Worm (Caenorhabditis elegans): ENCODE measurements around the gene gcp-2.2.

gcp-2.2 gene

DNA sequence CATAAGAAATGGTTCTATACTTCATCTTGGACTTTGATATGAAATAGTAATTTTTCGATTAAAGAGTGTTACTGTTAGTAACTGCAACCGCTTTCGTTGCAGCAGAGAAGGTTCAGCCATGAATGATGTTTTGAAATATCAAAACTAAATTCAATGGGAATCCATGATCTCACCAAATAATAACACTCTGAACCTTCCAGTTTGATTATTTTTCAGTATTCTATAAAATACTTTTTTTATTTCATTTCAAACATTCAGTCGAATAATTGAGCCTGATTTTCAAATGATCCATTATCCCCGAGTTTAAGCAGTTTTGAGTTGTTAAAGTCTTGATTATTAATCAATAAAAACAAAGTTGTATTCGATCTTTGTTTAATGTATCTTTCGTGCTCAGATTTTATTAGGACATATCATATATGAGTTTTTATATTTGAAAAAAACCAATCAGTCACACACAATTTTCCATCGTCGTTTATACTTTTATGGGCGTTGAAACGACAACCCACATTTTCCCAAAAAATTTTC is at the start of gene gcp-2.2:
Gene gcp-2.2, plus strand, starts transcription at position 475 of the 525 bp plus-strand sequence.
- TF ChIP-seq him-1 (tag; optimal IDR thresholded peaks at IDR 0.05), result no peak
- no peak for TF ChIP-seq W03F9.2 (tag; optimal IDR thresholded peaks at IDR 0.05)
- TF ChIP-seq dao-5 (tag; optimal IDR thresholded peaks at IDR 0.05), result no peak

- TF ChIP-seq him-1 (tag; optimal IDR thresholded peaks at IDR 0.05) (no peak), W03F9.2 (tag; optimal IDR thresholded peaks at IDR 0.05) (no peak), dao-5 (tag; optimal IDR thresholded peaks at IDR 0.05) (no peak)
These were observed 47.7 kb upstream of the gcp-2.2 start, which contains the start of gene spp-21 for ce11 chrX:11489830-11490229. Gene spp-21 (plus strand): TSS chrX:11490130.

DNA sequence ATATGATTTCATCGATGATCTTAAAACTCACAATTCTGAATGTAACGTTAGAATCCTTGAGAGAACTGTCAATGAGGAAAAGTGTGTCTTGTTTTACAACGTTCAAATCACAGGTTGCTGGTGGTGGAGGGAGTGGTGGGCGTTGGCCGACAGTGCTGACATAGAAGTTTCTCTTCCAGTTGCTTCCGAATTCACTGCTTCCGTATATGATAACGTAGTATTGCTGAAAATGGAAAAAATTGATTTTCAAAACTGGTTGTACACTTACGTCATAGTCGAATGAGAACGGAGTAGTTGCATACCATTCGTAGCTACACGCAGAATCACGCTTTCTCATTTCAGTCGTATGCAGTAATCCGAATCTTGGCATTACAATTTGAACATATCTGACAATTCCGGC is 45.7 kb upstream of the gcp-2.2 start:
- TF ChIP-seq W03F9.2 (tag; optimal IDR thresholded peaks at IDR 0.05), result no peak

DNA sequence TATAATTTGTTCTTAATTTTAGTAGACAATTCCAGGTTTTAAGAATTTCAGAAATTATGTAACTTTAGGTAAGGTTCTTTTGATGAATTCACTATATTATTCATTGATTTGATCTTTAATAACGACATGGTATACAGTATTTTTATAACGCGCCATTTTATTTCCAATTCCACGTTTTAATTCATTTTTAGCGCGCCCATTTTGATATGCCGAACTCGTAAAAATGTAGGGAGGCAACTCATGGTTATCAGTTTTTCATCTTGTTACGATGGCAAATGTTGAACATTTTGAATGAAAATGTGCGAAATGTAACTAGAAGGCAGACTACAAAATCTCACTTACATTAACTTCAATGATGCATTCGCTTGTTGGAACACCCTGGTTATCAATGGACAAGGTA is 38.6 kb upstream of the gcp-2.2 start:
- TF ChIP-seq him-1 (tag; optimal IDR thresholded peaks at IDR 0.05), result no peak
- TF ChIP-seq dao-5 (tag; optimal IDR thresholded peaks at IDR 0.05), result no peak
- TF ChIP-seq W03F9.2 (tag; optimal IDR thresholded peaks at IDR 0.05), result no peak

DNA sequence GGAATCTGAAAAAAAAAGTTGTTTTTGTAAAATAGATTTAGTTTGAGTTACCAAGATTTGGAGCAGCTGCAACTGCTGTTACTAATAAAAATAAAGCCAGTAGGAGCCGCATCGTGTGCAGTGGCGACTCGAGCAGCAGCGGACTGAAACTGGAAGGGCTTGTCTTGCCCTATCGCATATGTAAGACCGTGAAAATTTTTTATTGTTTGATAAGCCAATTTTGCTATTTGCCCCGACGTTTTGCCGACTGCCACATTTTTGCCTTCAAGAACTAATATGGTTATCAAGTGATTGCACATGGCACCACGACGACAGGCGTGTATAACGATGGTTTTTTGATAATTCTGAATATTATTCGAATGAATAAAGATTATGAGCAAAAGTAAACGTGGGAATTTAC is 37.8 kb upstream of the gcp-2.2 start, which contains the start of gene T25C12.3:
Gene T25C12.3, minus strand, starts transcription at position 262 of the 400 bp plus-strand sequence.
- TF ChIP-seq W03F9.2 (tag; optimal IDR thresholded peaks at IDR 0.05), result no peak
- TF ChIP-seq dao-5 (tag; optimal IDR thresholded peaks at IDR 0.05), result no peak
- no peak for TF ChIP-seq him-1 (tag; optimal IDR thresholded peaks at IDR 0.05)

DNA sequence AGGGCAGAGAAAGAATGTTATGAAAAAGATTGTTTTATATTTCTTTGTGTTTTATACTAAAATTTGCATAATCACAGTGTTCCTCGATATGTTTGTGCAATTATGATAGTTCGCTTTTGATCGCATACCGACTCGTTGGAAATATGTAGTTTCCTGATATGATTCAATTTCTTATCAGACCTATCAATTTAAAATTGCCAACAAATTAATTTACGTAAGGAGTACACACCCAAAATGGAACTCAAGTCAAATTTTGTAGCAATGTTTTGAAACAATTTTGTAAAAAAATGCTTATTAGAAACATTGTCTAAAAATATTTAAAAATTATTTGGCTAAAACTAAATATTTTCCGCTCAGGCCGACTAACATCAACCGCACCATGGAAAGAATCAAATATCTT is 36.9 kb upstream of the gcp-2.2 start:
- no peak for TF ChIP-seq dao-5 (tag; optimal IDR thresholded peaks at IDR 0.05)
- TF ChIP-seq W03F9.2 (tag; optimal IDR thresholded peaks at IDR 0.05), result no peak
- TF ChIP-seq him-1 (tag; optimal IDR thresholded peaks at IDR 0.05), result no peak

ce11 chrX:11501967-11502366 is 35.5 kb upstream of the gcp-2.2 start, which contains the start of gene F29G6.1:
Gene F29G6.1 (plus strand): TSS chrX:11502267.
- no peak for TF ChIP-seq dao-5 (tag; optimal IDR thresholded peaks at IDR 0.05)
- TF ChIP-seq W03F9.2 (tag; optimal IDR thresholded peaks at IDR 0.05), result no peak
- no peak for TF ChIP-seq him-1 (tag; optimal IDR thresholded peaks at IDR 0.05)

DNA sequence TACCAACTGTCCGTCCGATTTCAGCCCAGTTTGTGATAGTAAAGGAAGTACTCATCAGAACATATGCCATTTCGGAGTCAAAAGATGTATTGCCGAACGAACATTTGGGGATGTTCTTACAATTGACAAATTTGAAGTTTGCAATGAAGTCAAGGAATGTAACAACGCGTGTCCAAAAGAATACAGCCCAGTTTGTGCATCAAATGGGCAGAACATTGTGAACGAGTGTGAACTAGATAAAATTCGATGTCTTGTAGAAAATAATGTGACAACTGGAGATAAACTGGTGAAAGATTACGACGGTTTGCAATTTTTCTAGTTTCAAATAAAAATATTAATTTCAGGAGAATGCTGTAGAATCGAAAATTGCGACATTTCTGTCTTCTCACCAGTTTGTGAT is 29.7 kb upstream of the gcp-2.2 start:
- TF ChIP-seq W03F9.2 (tag; optimal IDR thresholded peaks at IDR 0.05) (no peak), dao-5 (tag; optimal IDR thresholded peaks at IDR 0.05) (no peak), him-1 (tag; optimal IDR thresholded peaks at IDR 0.05) (no peak)

DNA sequence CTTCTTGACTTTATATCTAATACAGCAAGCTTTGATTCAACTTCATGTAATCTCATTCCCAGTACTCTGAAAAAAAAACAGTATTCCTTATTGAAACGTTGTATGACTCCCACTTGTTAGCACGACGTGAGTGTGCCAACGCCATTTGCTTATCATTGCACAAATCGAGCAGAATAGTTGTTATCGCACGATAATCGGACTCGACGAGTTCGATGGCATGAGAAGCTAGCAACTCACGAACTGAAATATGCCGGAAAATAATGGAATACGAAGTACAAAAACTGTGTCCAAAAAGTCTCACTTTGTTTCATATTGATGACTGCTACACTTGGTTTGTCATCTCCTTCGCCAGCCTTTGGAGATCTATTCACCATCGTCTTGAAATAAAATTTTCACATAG is 28.0 kb upstream of the gcp-2.2 start:
- no peak for TF ChIP-seq W03F9.2 (tag; optimal IDR thresholded peaks at IDR 0.05)
- no peak for TF ChIP-seq dao-5 (tag; optimal IDR thresholded peaks at IDR 0.05)
- TF ChIP-seq him-1 (tag; optimal IDR thresholded peaks at IDR 0.05), result no peak

ce11 chrX:11511231-11511630 is 26.3 kb upstream of the gcp-2.2 start, which contains the start of gene ccdc-149:
Gene ccdc-149 (minus strand): TSS chrX:11511451.
- TF ChIP-seq him-1 (tag; optimal IDR thresholded peaks at IDR 0.05) (no peak), W03F9.2 (tag; optimal IDR thresholded peaks at IDR 0.05) (no peak), dao-5 (tag; optimal IDR thresholded peaks at IDR 0.05) (no peak)

- no peak for TF ChIP-seq W03F9.2 (tag; optimal IDR thresholded peaks at IDR 0.05)
- no peak for TF ChIP-seq dao-5 (tag; optimal IDR thresholded peaks at IDR 0.05)
- no peak for TF ChIP-seq him-1 (tag; optimal IDR thresholded peaks at IDR 0.05)
These were observed 22.1 kb upstream of the gcp-2.2 start for ce11 chrX:11515381-11515780.

DNA sequence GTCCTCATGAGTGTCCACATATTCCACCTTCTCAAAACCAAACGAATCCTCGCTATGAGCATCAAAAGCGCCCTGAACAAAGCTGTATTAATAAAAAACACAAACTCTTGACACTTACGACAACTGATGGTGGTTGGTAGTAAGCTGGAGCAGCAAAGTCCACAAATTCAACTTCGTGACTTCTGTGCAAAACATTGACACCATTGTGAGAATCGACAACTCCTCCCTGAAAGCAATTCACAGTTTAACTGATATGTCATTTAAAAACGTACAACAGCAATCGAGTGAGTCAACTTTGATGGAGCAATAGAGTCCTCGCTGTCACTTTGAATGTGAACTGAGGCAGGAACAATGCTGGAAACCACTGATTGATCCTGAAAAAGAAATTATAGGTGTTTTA is 20.1 kb upstream of the gcp-2.2 start:
- TF ChIP-seq him-1 (tag; optimal IDR thresholded peaks at IDR 0.05) (no peak), dao-5 (tag; optimal IDR thresholded peaks at IDR 0.05) (no peak), W03F9.2 (tag; optimal IDR thresholded peaks at IDR 0.05) (no peak)

DNA sequence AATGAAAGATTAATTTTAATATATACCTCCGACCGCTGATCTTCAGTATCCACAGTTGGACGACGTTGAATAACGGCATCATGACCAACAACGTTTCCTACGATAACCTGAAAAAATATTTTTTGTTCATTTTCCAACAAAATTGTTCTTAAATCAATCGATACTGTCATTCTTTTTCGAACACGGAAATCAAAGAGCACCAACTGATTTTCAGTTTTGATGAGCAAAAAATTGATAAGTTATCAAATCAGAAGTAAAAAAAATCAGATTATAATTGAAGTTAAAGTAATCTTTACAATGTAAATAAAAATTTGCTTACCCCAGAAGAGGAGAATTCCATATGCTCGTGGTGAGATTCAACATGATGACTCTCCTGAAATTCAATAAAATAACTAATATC is 19.1 kb upstream of the gcp-2.2 start:
- TF ChIP-seq him-1 (tag; optimal IDR thresholded peaks at IDR 0.05) (no peak), W03F9.2 (tag; optimal IDR thresholded peaks at IDR 0.05) (no peak), dao-5 (tag; optimal IDR thresholded peaks at IDR 0.05) (no peak)

- TF ChIP-seq W03F9.2 (tag; optimal IDR thresholded peaks at IDR 0.05) (no peak), him-1 (tag; optimal IDR thresholded peaks at IDR 0.05) (no peak), dao-5 (tag; optimal IDR thresholded peaks at IDR 0.05) (no peak)
These were observed 18.5 kb upstream of the gcp-2.2 start, which contains the start of gene hpo-34 for ce11 chrX:11519016-11519509. Gene hpo-34 (minus strand): TSS chrX:11519066.

All from whole organism, L4/young adult.